Worm (Caenorhabditis elegans) whole organism, L2 larva: Measurements from ENCODE around the gene F57C2.4.

Experiments used
- C34F6.9 ChIP-seq: fragments of 150-350 bp; optimal IDR thresholded peaks from 2 replicates; lab custom pipeline; 2014; ENCODE audit warnings: missing biosample characterization, missing genetic modification characterization
- F13H6.1 ChIP-seq: sonication (generic microtip); optimal IDR thresholded peaks from 2 replicates; lab custom pipeline; 2016; ENCODE audit warnings: missing genetic modification characterization, missing compliant biosample characterization
- R02D3.7 ChIP-seq: fragments of 150-350 bp; optimal IDR thresholded peaks from 2 replicates; lab custom pipeline; 2014; ENCODE audit warnings: missing biosample characterization, missing genetic modification characterization
- ama-1 ChIP-seq: fragments of 150-350 bp; optimal IDR thresholded peaks from 2 replicates; lab custom pipeline; 2018; ENCODE audit warnings: inconsistent platforms
- blmp-1 ChIP-seq: sonication (generic microtip); optimal IDR thresholded peaks from 2 replicates; lab custom pipeline; 2017; ENCODE audit warnings: missing genetic modification characterization, mild to moderate bottlenecking, missing compliant biosample characterization, antibody characterized with exemption, moderate library complexity; ENCODE audit not compliant: insufficient read depth
- ceh-16 ChIP-seq: fragments of 150-350 bp; optimal IDR thresholded peaks from 2 replicates; lab custom pipeline; 2014; ENCODE audit warnings: missing biosample characterization, missing genetic modification characterization
- crh-2 ChIP-seq: sonication (generic microtip); optimal IDR thresholded peaks from 2 replicates; lab custom pipeline; 2017; ENCODE audit warnings: missing biosample characterization, missing genetic modification characterization
- dmd-4 ChIP-seq: sonication (generic microtip); optimal IDR thresholded peaks from 2 replicates; lab custom pipeline; 2017; ENCODE audit warnings: missing biosample characterization, missing genetic modification characterization
- elt-1 ChIP-seq: fragments of 150-350 bp; optimal IDR thresholded peaks from 2 replicates; lab custom pipeline; 2014; ENCODE audit warnings: missing biosample characterization, missing genetic modification characterization
- fos-1 ChIP-seq: fragments of 150-350 bp; optimal IDR thresholded peaks from 2 replicates; lab custom pipeline; 2014; ENCODE audit warnings: missing biosample characterization, missing genetic modification characterization
- lin-11 ChIP-seq: fragments of 150-350 bp; sonication (generic microtip); optimal IDR thresholded peaks from 2 replicates; lab custom pipeline; 2014; ENCODE audit warnings: missing biosample characterization, missing genetic modification characterization, inconsistent platforms, mixed read lengths
- lin-13 ChIP-seq: fragments of 150-350 bp; optimal IDR thresholded peaks from 2 replicates; lab custom pipeline; 2014; ENCODE audit warnings: missing biosample characterization, missing genetic modification reagents, missing genetic modification characterization
- lin-39 ChIP-seq: fragments of 150-350 bp; optimal IDR thresholded peaks from 2 replicates; lab custom pipeline; 2014; ENCODE audit warnings: missing biosample characterization, missing genetic modification reagents, missing genetic modification characterization
- lsy-2 ChIP-seq, 2 experiments: fragments of 150-350 bp in 1 of 2; sonication (generic microtip) in 1 of 2; optimal IDR thresholded peaks; 2 replicates each; lab custom pipeline; 2014 to 2017; ENCODE audit warnings: missing biosample characterization in 2 of 2, missing genetic modification characterization in 2 of 2
- mab-5 ChIP-seq: fragments of 150-350 bp; optimal IDR thresholded peaks from 2 replicates; lab custom pipeline; 2014; ENCODE audit warnings: missing biosample characterization, missing genetic modification characterization
- mbf-1 ChIP-seq: sonication (generic microtip); optimal IDR thresholded peaks from 2 replicates; lab custom pipeline; 2017; ENCODE audit warnings: missing biosample characterization, missing genetic modification characterization
- mdl-1 ChIP-seq, 2 experiments: fragments of 150-350 bp in 1 of 2; sonication (generic microtip) in 1 of 2; optimal IDR thresholded peaks; 2 replicates each; lab custom pipeline; 2017; ENCODE audit warnings: missing biosample characterization in 2 of 2, missing genetic modification characterization in 2 of 2
- nhr-10 ChIP-seq: sonication (generic microtip); optimal IDR thresholded peaks from 2 replicates; lab custom pipeline; 2017; ENCODE audit warnings: missing biosample characterization, missing genetic modification characterization
- nhr-11 ChIP-seq: fragments of 150-350 bp; optimal IDR thresholded peaks from 2 replicates; lab custom pipeline; 2014; ENCODE audit warnings: missing biosample characterization, missing genetic modification characterization
- nhr-12 ChIP-seq: fragments of 150-350 bp; optimal IDR thresholded peaks from 2 replicates; lab custom pipeline; 2014; ENCODE audit warnings: missing biosample characterization, missing genetic modification characterization
- nhr-129 ChIP-seq: fragments of 150-350 bp; optimal IDR thresholded peaks from 2 replicates; lab custom pipeline; 2014; ENCODE audit warnings: missing biosample characterization, missing genetic modification characterization
- nhr-25 ChIP-seq: fragments of 150-350 bp; sonication (generic microtip); optimal IDR thresholded peaks from 3 replicates; lab custom pipeline; 2014; ENCODE audit warnings: missing biosample characterization, missing genetic modification characterization
- nhr-77 ChIP-seq: fragments of 150-350 bp; optimal IDR thresholded peaks from 2 replicates; lab custom pipeline; 2014; ENCODE audit warnings: missing biosample characterization, missing genetic modification characterization
- sem-4 ChIP-seq: fragments of 150-350 bp; optimal IDR thresholded peaks from 2 replicates; lab custom pipeline; 2014; ENCODE audit warnings: missing biosample characterization, missing genetic modification reagents, missing genetic modification characterization
- skn-1 ChIP-seq: sonication (generic microtip); optimal IDR thresholded peaks from 2 replicates; lab custom pipeline; 2017; ENCODE audit warnings: missing biosample characterization, missing genetic modification characterization
- sma-3 ChIP-seq: sonication (generic microtip); optimal IDR thresholded peaks from 2 replicates; lab custom pipeline; 2016; ENCODE audit warnings: missing genetic modification reagents, missing genetic modification characterization, missing compliant biosample characterization
- sma-9 ChIP-seq, 2 experiments: fragments of 150-350 bp in 1 of 2; sonication (generic microtip) in 1 of 2; optimal IDR thresholded peaks; 2 replicates each; lab custom pipeline; 2014 to 2016; ENCODE audit warnings: missing genetic modification characterization in 2 of 2, mild to moderate bottlenecking in 1 of 2, missing biosample characterization in 1 of 2, missing compliant biosample characterization in 1 of 2, missing genetic modification reagents in 1 of 2, moderate library complexity in 1 of 2
- unc-39 ChIP-seq: fragments of 150-350 bp; optimal IDR thresholded peaks from 2 replicates; lab custom pipeline; 2014; ENCODE audit warnings: missing biosample characterization, missing genetic modification characterization
- ztf-1 ChIP-seq: fragments of 200-800 bp; sonication (Bioruptor generic); conservative IDR thresholded peaks from 2 replicates; pipeline ENCODE4 v1.3.6; 2022; ENCODE audit warnings: missing genetic modification characterization, missing compliant biosample characterization
- ztf-11 ChIP-seq: sonication (generic microtip); optimal IDR thresholded peaks from 2 replicates; lab custom pipeline; 2017; ENCODE audit warnings: missing biosample characterization, missing genetic modification characterization
- ztf-4 ChIP-seq: fragments of 150-350 bp; optimal IDR thresholded peaks from 2 replicates; lab custom pipeline; 2014; ENCODE audit warnings: missing biosample characterization, missing genetic modification characterization

Gene F57C2.4

DNA sequence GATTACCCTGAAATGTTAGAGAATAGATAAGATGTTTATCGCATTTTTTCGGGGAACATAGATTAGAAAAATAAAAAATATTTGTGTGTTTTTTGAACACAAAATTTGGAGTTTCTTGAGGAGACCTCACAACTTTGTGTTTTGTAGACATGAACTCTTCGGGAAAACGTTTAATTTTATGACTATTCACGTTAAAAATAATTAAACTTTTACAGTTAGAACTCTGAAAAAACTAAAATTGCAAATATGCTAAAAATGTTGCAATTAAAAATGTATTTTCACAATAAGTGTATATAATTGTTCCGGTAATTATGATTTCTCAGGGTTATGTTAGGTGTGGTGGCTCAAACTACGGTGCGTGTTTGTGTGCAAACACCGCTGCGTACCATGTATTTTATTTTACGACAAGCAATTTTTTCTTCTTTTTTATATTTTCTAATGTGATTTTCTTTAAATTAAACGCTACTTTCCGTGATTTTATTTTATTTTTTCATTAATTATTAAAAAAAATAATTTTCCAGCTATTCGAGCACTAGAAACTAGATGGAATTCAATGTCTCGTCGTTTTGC is 3.2 kb downstream of the F57C2.4 start, which contains the start of the genes F57C2.5 and spat-1 (continued):
- TF ChIP-seq sma-9 (GFP tag; optimal IDR thresholded peaks at IDR 0.05; lab: Kevin White, UChicago): no peak
- no peak for TF ChIP-seq sma-9 (tag; optimal IDR thresholded peaks at IDR 0.05; lab: Kevin White, UChicago)
- TF ChIP-seq mbf-1 (tag; lab: Kevin White, UChicago): no peak
- peak; percentile 72 for TF ChIP-seq nhr-129 (tag; lab: Kevin White, UChicago)
- TF ChIP-seq elt-1 (tag; lab: Kevin White, UChicago): no peak
- TF ChIP-seq unc-39 (tag; lab: Kevin White, UChicago): no peak
- no peak for TF ChIP-seq lin-39
- TF ChIP-seq ztf-11 (tag; lab: Kevin White, UChicago): no peak
- no peak for TF ChIP-seq dmd-4
- TF ChIP-seq C34F6.9 (tag; lab: Kevin White, UChicago): peak; percentile 81

DNA sequence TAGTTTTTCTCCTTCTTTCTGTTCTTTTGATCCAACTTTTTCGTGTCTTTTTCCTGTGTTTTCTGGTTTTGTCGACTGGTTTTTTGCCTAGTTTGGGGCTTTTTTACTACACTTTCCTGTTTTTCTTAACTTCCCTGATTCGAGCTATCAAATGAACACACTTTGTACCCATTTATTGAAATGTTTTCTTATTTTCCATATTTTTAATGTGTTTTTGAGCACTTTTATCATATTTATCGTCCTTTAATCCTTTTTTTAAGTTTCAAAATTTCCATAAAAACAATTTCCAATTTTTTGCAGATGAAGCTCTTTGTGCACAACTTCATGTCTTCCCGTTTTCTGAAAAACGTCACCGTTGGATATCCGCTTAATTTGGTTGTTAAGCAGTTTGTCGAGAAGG is 8.9 kb downstream of the F57C2.4 start, which contains the start of gene C04H5.1:
Gene C04H5.1, plus strand, starts transcription at position 301 of the 400 bp plus-strand sequence.
- TF ChIP-seq F13H6.1 (tag; lab: Kevin White, UChicago): no peak
- TF ChIP-seq mdl-1 (tag; optimal IDR thresholded peaks at IDR 0.05; lab: Kevin White, UChicago): no peak
- TF ChIP-seq nhr-77 (tag; lab: Kevin White, UChicago): no peak
- TF ChIP-seq lin-11: no peak
- no peak for TF ChIP-seq nhr-10 (tag; lab: Kevin White, UChicago)
- TF ChIP-seq nhr-12: no peak
- no peak for TF ChIP-seq ceh-16 (tag; lab: Kevin White, UChicago)

DNA sequence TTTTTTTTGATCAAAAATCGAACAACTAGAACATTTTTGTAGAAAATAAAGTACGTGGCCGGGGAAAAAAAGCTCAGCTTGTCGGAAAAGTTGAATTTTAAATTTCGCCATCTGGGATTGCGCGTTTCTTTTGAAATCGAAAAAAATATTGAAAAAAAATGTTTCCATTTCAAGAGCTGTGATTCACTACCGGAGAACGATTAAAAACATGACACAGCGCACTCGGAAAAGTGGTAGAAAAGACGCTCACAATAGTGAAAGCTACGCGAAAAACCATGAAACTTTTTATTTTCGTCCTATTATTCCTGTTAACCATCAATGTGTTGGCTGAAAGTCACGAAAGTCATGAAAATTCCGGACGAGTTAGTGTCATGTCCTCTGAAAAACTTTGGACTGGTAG is 12.6 kb downstream of the F57C2.4 start, which contains the start of the genes clec-147 and C04H5.7:
Gene clec-147, minus strand, starts transcription at position 101 of the 400 bp plus-strand sequence.
Gene C04H5.7, plus strand, starts transcription at position 219 of the 400 bp plus-strand sequence.
- TF ChIP-seq crh-2 (no peak), nhr-12 (no peak), skn-1 (tag; lab: Kevin White, UChicago) (no peak), dmd-4 (no peak), F13H6.1 (tag; lab: Kevin White, UChicago) (no peak), R02D3.7 (tag; lab: Kevin White, UChicago) (no peak), blmp-1 (no peak), sem-4 (tag; lab: Kevin White, UChicago) (no peak), ama-1 (lab: Kevin White, UChicago) (no peak), lin-13 (no peak), mab-5 (tag; lab: Kevin White, UChicago) (no peak), sma-3 (no peak)

DNA sequence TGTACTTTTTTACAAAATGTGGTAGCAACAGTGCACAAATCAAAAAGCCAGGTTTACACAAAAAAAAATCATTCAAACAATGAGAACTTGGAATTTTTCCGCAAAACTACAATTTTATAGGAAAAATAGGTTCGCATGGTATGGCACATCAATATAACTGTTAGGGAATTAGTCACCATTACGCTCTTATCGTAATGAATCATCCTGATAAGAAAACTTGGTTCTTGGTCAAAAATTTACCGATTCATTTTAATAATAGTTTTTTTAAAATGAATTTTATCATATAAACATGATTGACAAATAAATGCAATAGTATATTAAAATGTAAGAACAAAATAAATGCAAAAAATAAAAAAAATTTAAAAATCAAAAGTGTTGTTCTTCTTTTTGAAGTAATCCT is 15.4 kb downstream of the F57C2.4 start:
- TF ChIP-seq fos-1 (tag; lab: Kevin White, UChicago) (peak; percentile 84), mdl-1 (tag; optimal IDR thresholded peaks at IDR 0.05; lab: Kevin White, UChicago) (no peak), C34F6.9 (tag; lab: Kevin White, UChicago) (no peak)
- TF ChIP-seq, all 48 proteins: peak for 1

DNA sequence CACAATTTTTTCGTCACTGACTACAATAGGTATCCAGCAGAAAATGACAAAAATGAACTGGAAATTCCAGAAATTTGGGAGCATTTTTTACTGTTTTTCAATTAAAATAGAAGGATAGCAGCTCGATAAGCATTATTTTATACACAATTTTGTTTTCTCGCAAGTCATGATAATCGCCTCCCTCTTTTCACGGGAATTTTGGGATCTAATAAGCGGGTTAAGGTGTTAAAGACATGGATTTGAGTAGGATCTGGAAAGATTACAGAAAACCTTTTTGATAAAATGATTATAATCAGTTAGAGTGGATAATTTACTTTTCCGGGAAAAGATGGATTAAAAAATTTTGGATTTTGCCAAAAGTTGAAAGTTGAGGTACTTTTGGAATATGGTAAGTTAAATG is 23.6 kb downstream of the F57C2.4 start, which contains the start of gene gcy-29:
Gene gcy-29, minus strand, starts transcription at position 101 of the 400 bp plus-strand sequence.
- TF ChIP-seq F13H6.1 (tag; lab: Kevin White, UChicago) (no peak), lsy-2 (tag; optimal IDR thresholded peaks at IDR 0.05; lab: Kevin White, UChicago) (no peak), nhr-11 (tag; lab: Kevin White, UChicago) (no peak)

DNA sequence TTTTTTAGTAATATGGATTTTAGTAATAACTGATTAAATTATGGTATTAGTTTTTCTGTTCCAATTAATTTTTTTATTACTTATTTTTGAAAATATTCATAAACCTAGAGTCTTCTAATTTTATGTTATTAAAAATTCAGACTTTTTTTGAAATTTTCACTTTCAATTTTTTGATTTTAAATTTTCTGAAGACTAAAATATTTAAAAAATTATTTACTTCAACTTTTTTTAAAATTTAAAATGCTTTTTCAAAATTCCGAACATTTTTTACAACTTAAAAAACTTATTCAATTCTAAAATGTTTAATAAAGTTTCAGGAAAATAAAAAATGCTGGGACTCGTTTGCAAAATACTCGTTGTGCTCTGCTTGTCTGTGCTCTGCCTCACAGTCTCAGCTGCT is 25.5 kb downstream of the F57C2.4 start, which contains the start of gene nlp-41:
Gene nlp-41, plus strand, starts transcription at position 301 of the 400 bp plus-strand sequence.
- TF ChIP-seq ztf-1 (GFP tag; lab: Robert Waterston, UW) (no peak), nhr-25 (no peak), ztf-4 (tag; lab: Kevin White, UChicago) (no peak)
